Fruit fly (Drosophila melanogaster): ENCODE measurements around the gene CG12259.

The CG12259 gene

dm6 chr3R:27916355-27917019 lies 4.4 kb downstream of the CG12259 start, which contains the start of the genes CG5003 and mRpS22 (continued):
- TF ChIP-seq CG31441 (GFP tag; IDR thresholded peaks at IDR 0.05) (peak; percentile 64), ap (GFP tag; IDR thresholded peaks at IDR 0.05) (0 out of 2 replicates have a peak, but pooled peaks have one; percentile 10), Dip3 (GFP tag; optimal IDR thresholded peaks at IDR 0.05) (peak; percentile 6), CG6791 (GFP tag; IDR thresholded peaks at IDR 0.05; ENCODE audit: partially characterized antibody) (no peak), CG14860 (GFP tag; IDR thresholded peaks at IDR 0.05; ENCODE audit: partially characterized antibody) (no peak), sqz (GFP tag; optimal IDR thresholded peaks at IDR 0.05) (peak; percentile 69), CG3847 (GFP tag; IDR thresholded peaks at IDR 0.05) (peak; percentile 58), CG15514 (GFP tag; optimal IDR thresholded peaks at IDR 0.05) (peak; percentile 13), ranshi (GFP tag; IDR thresholded peaks at IDR 0.05) (0 out of 2 replicates have a peak, but pooled peaks have one; percentile 11), CG11085 (GFP tag; IDR thresholded peaks at IDR 0.05) (no peak), CG4328 (GFP tag; optimal IDR thresholded peaks at IDR 0.05) (peak; percentile 58), so (GFP tag; IDR thresholded peaks at IDR 0.05) (no peak), TFAM (GFP tag; optimal IDR thresholded peaks at IDR 0.05) (no peak), esg (GFP tag; conservative IDR thresholded peaks at IDR 0.05) (peak; percentile 35; the same call in 1 of the 2 replicates), klu (GFP tag; IDR thresholded peaks at IDR 0.05) (peak; percentile 21; the same call in 1 of the 2 replicates), CrebB (tag; optimal IDR thresholded peaks at IDR 0.05) (no peak), Xrp1 (GFP tag; IDR thresholded peaks at IDR 0.05) (peak; percentile 45; the same call in 1 of the 2 replicates), E2f1 (GFP tag; IDR thresholded peaks at IDR 0.05) (no peak), CG12236 (GFP tag; optimal IDR thresholded peaks at IDR 0.05) (no peak), Tbp (GFP tag; optimal IDR thresholded peaks at IDR 0.05) (no peak), CG10959 (GFP tag; IDR thresholded peaks at IDR 0.05) (0 out of 2 replicates have a peak, but pooled peaks have one; percentile 10), CG5953 (GFP tag; IDR thresholded peaks at IDR 0.05) (no peak), Dref (GFP tag; IDR thresholded peaks at IDR 0.05) (no peak), B-H2 (GFP tag; optimal IDR thresholded peaks at IDR 0.05) (peak; percentile 51), pzg (GFP tag; optimal IDR thresholded peaks at IDR 0.05) (peak; percentile 22), CG31365 (tag; optimal IDR thresholded peaks at IDR 0.05) (no peak), tgo (GFP tag; IDR thresholded peaks at IDR 0.05) (peak; percentile 49; the same call in 1 of the 3 replicates), CG16863 (GFP tag; optimal IDR thresholded peaks at IDR 0.05) (no peak), CG12942 (GFP tag; optimal IDR thresholded peaks at IDR 0.05) (peak; percentile 51), Hr51 (GFP tag; optimal IDR thresholded peaks at IDR 0.05) (peak in 1 of 2 experiments; percentile 57), Abd-B (GFP tag; optimal IDR thresholded peaks at IDR 0.05) (peak; percentile 78), Rfx (GFP tag; IDR thresholded peaks at IDR 0.05) (peak; percentile 68; the same call in 1 of the 2 replicates), CG18599 (GFP tag; optimal IDR thresholded peaks at IDR 0.05) (peak; percentile 45), CG16815 (GFP tag; optimal IDR thresholded peaks at IDR 0.05) (peak; percentile 47), Hr3 (GFP tag; optimal IDR thresholded peaks at IDR 0.05) (peak; percentile 64), sr (GFP tag; IDR thresholded peaks at IDR 0.05) (no peak), Six4 (GFP tag; optimal IDR thresholded peaks at IDR 0.05) (no peak), Elba2 (GFP tag; optimal IDR thresholded peaks at IDR 0.05) (peak; percentile 66), Hand (GFP tag; optimal IDR thresholded peaks at IDR 0.05) (no peak), sna (GFP tag; IDR thresholded peaks at IDR 0.05; ENCODE audit: partially characterized antibody) (no peak), H2.0 (GFP tag; IDR thresholded peaks at IDR 0.05) (peak; percentile 28), D19A (tag; optimal IDR thresholded peaks at IDR 0.05) (no peak), Side (GFP tag; optimal IDR thresholded peaks at IDR 0.05) (no peak), CG17361 (GFP tag; IDR thresholded peaks at IDR 0.05) (peak; percentile 88; the same call in 2 of the 3 replicates), HmgZ (tag; optimal IDR thresholded peaks at IDR 0.05) (peak; percentile 32), CG11723 (GFP tag; optimal IDR thresholded peaks at IDR 0.05) (peak; percentile 45), ind (GFP tag; optimal IDR thresholded peaks at IDR 0.05) (peak; percentile 59), CG1603 (tag; optimal IDR thresholded peaks at IDR 0.05) (no peak), croc (GFP tag; conservative IDR thresholded peaks at IDR 0.05) (no peak; the same call in 2 of the 3 replicates), Awh (GFP tag; IDR thresholded peaks at IDR 0.05) (no peak)

Measured in whole organism, embryonic.